Worm (Caenorhabditis elegans): ENCODE measurements around the gene C34E10.9.

DNA sequence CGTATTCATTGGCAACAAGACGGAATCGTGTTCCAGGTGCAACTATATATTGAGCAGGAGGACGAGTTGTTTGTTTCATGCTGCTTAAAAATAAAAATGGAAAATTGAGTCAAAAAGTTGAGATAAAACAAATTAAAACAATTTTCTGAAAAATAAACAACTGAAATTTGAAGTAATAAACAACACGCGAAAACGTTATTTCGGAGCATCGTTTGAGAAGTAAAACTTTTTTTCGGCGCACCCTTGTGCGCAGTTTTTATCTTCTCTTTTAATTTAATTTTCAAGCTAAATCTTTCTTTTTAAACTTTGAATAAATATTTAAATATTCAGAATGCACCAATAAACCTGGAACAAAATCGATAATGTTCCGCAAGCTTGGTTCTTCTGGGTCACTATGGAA lies 9.1 kb downstream of the C34E10.9 start, which contains the start of the genes sumv-1 and gop-1:
- no peak for TF ChIP-seq nhr-11 (tag; optimal IDR thresholded peaks at IDR 0.05)
- TF ChIP-seq mec-3 (tag; optimal IDR thresholded peaks at IDR 0.05; ENCODE audit: borderline replicate concordance): no peak
- TF ChIP-seq sox-4 (tag; optimal IDR thresholded peaks at IDR 0.05): no peak
- TF ChIP-seq pha-4 (tag; optimal IDR thresholded peaks at IDR 0.05): no peak
- peak; percentile 19 for TF ChIP-seq unc-42 (tag; optimal IDR thresholded peaks at IDR 0.05)
- no peak for TF ChIP-seq hlh-13 (GFP tag; optimal IDR thresholded peaks at IDR 0.05)
- no peak for TF ChIP-seq ama-1 (optimal IDR thresholded peaks at IDR 0.05)
- no peak for TF ChIP-seq unc-3 (GFP tag; conservative IDR thresholded peaks at IDR 0.05)
- TF ChIP-seq unc-3 (tag; optimal IDR thresholded peaks at IDR 0.05): no peak
- TF ChIP-seq nfya-1 (tag; optimal IDR thresholded peaks at IDR 0.05): no peak
- TF ChIP-seq hlh-30 (tag; optimal IDR thresholded peaks at IDR 0.05; ENCODE audit: insufficient read depth): no peak
- TF ChIP-seq ceh-45 (GFP tag; IDR thresholded peaks at IDR 0.05): no peak
- no peak for TF ChIP-seq unc-86 (tag; optimal IDR thresholded peaks at IDR 0.05)
- no peak for TF ChIP-seq pros-1 (tag; optimal IDR thresholded peaks at IDR 0.05)
